Worm (Caenorhabditis elegans) whole organism, young adult: ENCODE results near the gene spp-28.

Source experiments
- B0019.2 ChIP-seq: fragments of 200-800 bp; sonication (Bioruptor generic); conservative IDR thresholded peaks from 2 replicates; pipeline ENCODE4 v1.3.6; 2022; ENCODE audit warnings: missing genetic modification reagents, missing genetic modification characterization, missing compliant biosample characterization
- D2030.7 ChIP-seq: fragments of 200-800 bp; sonication (Bioruptor generic); IDR thresholded peaks from 2 replicates; pipeline ENCODE4 v1.3.6; 2022; ENCODE audit warnings: missing genetic modification reagents, missing genetic modification characterization, missing compliant biosample characterization
- F10E7.11 ChIP-seq: sonication (generic microtip); optimal IDR thresholded peaks from 2 replicates; lab custom pipeline; 2017; ENCODE audit warnings: mild to moderate bottlenecking, missing genetic modification characterization, moderate library complexity, missing compliant biosample characterization
- F23B12.7 ChIP-seq: sonication (generic microtip); optimal IDR thresholded peaks from 2 replicates; lab custom pipeline; 2017; ENCODE audit warnings: missing genetic modification characterization, mild to moderate bottlenecking, missing compliant biosample characterization, antibody characterized with exemption, moderate library complexity; ENCODE audit not compliant: insufficient read depth
- F37B4.10 ChIP-seq: fragments of 200-800 bp; sonication (Bioruptor generic); IDR thresholded peaks from 2 replicates; pipeline ENCODE4 v1.3.6; 2022; ENCODE audit warnings: missing genetic modification characterization, missing compliant biosample characterization
- Y53G8AR.9 ChIP-seq: fragments of 200-800 bp; sonication (Bioruptor generic); conservative IDR thresholded peaks from 2 replicates; pipeline ENCODE4 v1.3.6; 2022; ENCODE audit warnings: missing genetic modification reagents, missing genetic modification characterization, missing compliant biosample characterization
- Y95B8A.8 ChIP-seq: fragments of 200-800 bp; sonication (Bioruptor generic); IDR thresholded peaks from 2 replicates; pipeline ENCODE4 v1.3.6; 2022; ENCODE audit warnings: missing genetic modification reagents, missing genetic modification characterization, missing compliant biosample characterization
- ZK185.1 ChIP-seq: sonication (generic microtip); optimal IDR thresholded peaks from 2 replicates; lab custom pipeline; 2016; ENCODE audit warnings: mild to moderate bottlenecking, missing genetic modification characterization, missing compliant biosample characterization; ENCODE audit not compliant: poor library complexity, severe bottlenecking
- ama-1 ChIP-seq, 3 experiments: fragments of 150-350 bp in 1 of 3; sonication (generic microtip) in 2 of 3; optimal IDR thresholded peaks; 2 replicates each; lab custom pipeline; 2014 to 2018; ENCODE audit warnings: missing biosample characterization in 2 of 3, missing genetic modification characterization in 2 of 3, missing genetic modification reagents in 2 of 3
- athp-1 ChIP-seq: sonication (generic microtip); optimal IDR thresholded peaks from 2 replicates; lab custom pipeline; 2017; ENCODE audit warnings: mild to moderate bottlenecking, missing genetic modification characterization, missing compliant biosample characterization
- attf-6 ChIP-seq: fragments of 200-800 bp; sonication (Bioruptor generic); IDR thresholded peaks from 2 replicates; pipeline ENCODE4 v1.3.6; 2022; ENCODE audit warnings: missing genetic modification reagents, missing genetic modification characterization, missing compliant biosample characterization
- bed-2 ChIP-seq: fragments of 200-800 bp; sonication (Bioruptor generic); IDR thresholded peaks from 2 replicates; pipeline ENCODE4 v1.3.6; 2022; ENCODE audit warnings: missing genetic modification reagents, missing genetic modification characterization, missing compliant biosample characterization
- cebp-2 ChIP-seq: fragments of 200-800 bp; sonication (Bioruptor generic); IDR thresholded peaks from 2 replicates; pipeline ENCODE4 v1.3.6; 2022; ENCODE audit warnings: missing genetic modification characterization, missing compliant biosample characterization
- ceh-100 ChIP-seq: fragments of 200-800 bp; sonication (Bioruptor generic); IDR thresholded peaks from 2 replicates; pipeline ENCODE4 v1.3.6; 2022; ENCODE audit warnings: missing genetic modification reagents, missing genetic modification characterization, missing compliant biosample characterization
- ceh-91 ChIP-seq: fragments of 200-800 bp; sonication (Bioruptor generic); IDR thresholded peaks from 2 replicates; pipeline ENCODE4 v1.3.6; 2022; ENCODE audit warnings: missing genetic modification reagents, missing genetic modification characterization, missing compliant biosample characterization
- die-1 ChIP-seq: sonication (generic microtip); optimal IDR thresholded peaks from 2 replicates; lab custom pipeline; 2016; ENCODE audit warnings: missing genotype, mild to moderate bottlenecking, missing genetic modification characterization, missing compliant biosample characterization
- dox-1 ChIP-seq: fragments of 200-800 bp; sonication (Bioruptor generic); IDR thresholded peaks from 2 replicates; pipeline ENCODE4 v1.3.6; 2022; ENCODE audit warnings: missing genetic modification reagents, missing genetic modification characterization, missing compliant biosample characterization
- dpff-1 ChIP-seq: sonication (generic microtip); optimal IDR thresholded peaks from 2 replicates; lab custom pipeline; 2017; ENCODE audit warnings: mild to moderate bottlenecking, missing genetic modification characterization, missing compliant biosample characterization
- dpl-1 ChIP-seq: fragments of 150-350 bp; optimal IDR thresholded peaks from 2 replicates; lab custom pipeline; 2014; ENCODE audit warnings: missing biosample characterization, missing genetic modification reagents, missing genetic modification characterization
- efl-1 ChIP-seq: fragments of 150-350 bp; optimal IDR thresholded peaks from 2 replicates; lab custom pipeline; 2014; ENCODE audit warnings: missing biosample characterization, missing genetic modification reagents, missing genetic modification characterization
- fkh-3 ChIP-seq: sonication (generic microtip); optimal IDR thresholded peaks from 2 replicates; lab custom pipeline; 2016; ENCODE audit warnings: mild to moderate bottlenecking, missing genetic modification characterization, missing compliant biosample characterization
- him-1 ChIP-seq: sonication (generic microtip); optimal IDR thresholded peaks from 2 replicates; lab custom pipeline; 2016; ENCODE audit warnings: missing genotype, missing genetic modification reagents, missing genetic modification characterization, missing compliant biosample characterization
- hlh-12 ChIP-seq: sonication (generic microtip); optimal IDR thresholded peaks from 2 replicates; lab custom pipeline; 2016; ENCODE audit warnings: missing genetic modification characterization, missing compliant biosample characterization
- hmg-1.2 ChIP-seq: fragments of 200-800 bp; sonication (Bioruptor generic); IDR thresholded peaks from 2 replicates; pipeline ENCODE4 v1.3.6; 2022; ENCODE audit warnings: missing genetic modification reagents, missing genetic modification characterization, missing compliant biosample characterization
- hsf-1 ChIP-seq: fragments of 200-800 bp; sonication (Bioruptor generic); IDR thresholded peaks from 2 replicates; pipeline ENCODE4 v1.3.6; 2022; ENCODE audit warnings: missing genetic modification reagents, missing genetic modification characterization, missing compliant biosample characterization
- lin-54 ChIP-seq: fragments of 200-800 bp; sonication (Bioruptor generic); optimal IDR thresholded peaks from 2 replicates; lab custom pipeline; 2018; ENCODE audit warnings: mild to moderate bottlenecking, missing genetic modification characterization, missing compliant biosample characterization
- lsl-1 ChIP-seq: fragments of 200-800 bp; sonication (Bioruptor generic); optimal IDR thresholded peaks from 2 replicates; lab custom pipeline; 2018; ENCODE audit warnings: mild to moderate bottlenecking, missing genetic modification characterization, moderate library complexity, missing compliant biosample characterization
- lsy-27 ChIP-seq: sonication (generic microtip); optimal IDR thresholded peaks from 2 replicates; lab custom pipeline; 2017; ENCODE audit warnings: missing genetic modification characterization, mild to moderate bottlenecking, missing compliant biosample characterization, antibody characterized with exemption, missing genotype, borderline replicate concordance; ENCODE audit not compliant: insufficient read depth
- madf-3 ChIP-seq: fragments of 200-800 bp; sonication (Bioruptor generic); IDR thresholded peaks from 2 replicates; pipeline ENCODE4 v1.3.6; 2022; ENCODE audit warnings: missing genetic modification reagents, missing genetic modification characterization, missing compliant biosample characterization
- madf-6 ChIP-seq: fragments of 200-800 bp; sonication (Bioruptor generic); IDR thresholded peaks from 2 replicates; pipeline ENCODE4 v1.3.6; 2022; ENCODE audit warnings: missing genetic modification reagents, missing genetic modification characterization, missing compliant biosample characterization
- madf-8 ChIP-seq: fragments of 200-800 bp; sonication (Bioruptor generic); conservative IDR thresholded peaks from 2 replicates; pipeline ENCODE4 v1.3.6; 2022; ENCODE audit warnings: missing genetic modification reagents, missing genetic modification characterization, missing compliant biosample characterization
- mcd-1 ChIP-seq: fragments of 200-800 bp; sonication (Bioruptor generic); IDR thresholded peaks from 2 replicates; pipeline ENCODE4 v1.3.6; 2022; ENCODE audit warnings: missing genetic modification reagents, missing genetic modification characterization, missing compliant biosample characterization
- nfya-1 ChIP-seq: sonication (generic microtip); optimal IDR thresholded peaks from 2 replicates; lab custom pipeline; 2017; ENCODE audit warnings: antibody characterized with exemption, missing compliant biosample characterization, missing genetic modification characterization, borderline replicate concordance; ENCODE audit not compliant: insufficient read depth
- nfyb-1 ChIP-seq: fragments of 200-800 bp; sonication (Bioruptor generic); IDR thresholded peaks from 2 replicates; pipeline ENCODE4 v1.3.6; 2022; ENCODE audit warnings: missing genetic modification reagents, missing genetic modification characterization, missing compliant biosample characterization
- nhr-27 ChIP-seq: fragments of 200-800 bp; sonication (Bioruptor generic); optimal IDR thresholded peaks from 2 replicates; lab custom pipeline; 2018; ENCODE audit warnings: mild to moderate bottlenecking, missing genetic modification characterization, moderate library complexity, missing compliant biosample characterization
- nhr-90 ChIP-seq: sonication (generic microtip); optimal IDR thresholded peaks from 2 replicates; lab custom pipeline; 2016; ENCODE audit warnings: missing genotype, mild to moderate bottlenecking, missing genetic modification characterization, missing compliant biosample characterization
- pbrm-1 ChIP-seq: fragments of 200-800 bp; sonication (Bioruptor generic); IDR thresholded peaks from 2 replicates; pipeline ENCODE4 v1.3.6; 2022; ENCODE audit warnings: missing genetic modification reagents, missing genetic modification characterization, missing compliant biosample characterization
- pha-4 ChIP-seq: fragments of 150-350 bp; sonication (generic microtip); optimal IDR thresholded peaks from 2 replicates; lab custom pipeline; 2014; ENCODE audit warnings: missing biosample characterization, missing genetic modification reagents, missing genetic modification characterization
- rcor-1 ChIP-seq: fragments of 200-800 bp; sonication (Bioruptor generic); IDR thresholded peaks from 2 replicates; pipeline ENCODE4 v1.3.6; 2022; ENCODE audit warnings: missing genetic modification reagents, missing genetic modification characterization, missing compliant biosample characterization
- snpc-3.4 ChIP-seq: sonication (generic microtip); optimal IDR thresholded peaks from 2 replicates; lab custom pipeline; 2017; ENCODE audit warnings: missing genetic modification characterization, mild to moderate bottlenecking, missing compliant biosample characterization, antibody characterized with exemption, moderate library complexity, missing genotype, missing genetic modification reagents
- snpc-4 ChIP-seq, 5 experiments: fragments of 150-350 bp in 1 of 5; sonication (generic microtip) in 4 of 5; optimal IDR thresholded peaks; 2 replicates each; lab custom pipeline; 2014 to 2018; ENCODE audit warnings: missing genetic modification characterization in 5 of 5, missing biosample characterization in 3 of 5, antibody characterized with exemption in 2 of 5, mild to moderate bottlenecking in 2 of 5, missing compliant biosample characterization in 2 of 5, missing genotype in 2 of 5, moderate library complexity in 2 of 5, missing genetic modification reagents in 1 of 5
- sptf-2 ChIP-seq: fragments of 200-800 bp; sonication (Bioruptor generic); optimal IDR thresholded peaks from 2 replicates; lab custom pipeline; 2018; ENCODE audit warnings: mild to moderate bottlenecking, missing genetic modification characterization, missing compliant biosample characterization
- tbp1 ChIP-seq: fragments of 200-800 bp; sonication (Bioruptor generic); optimal IDR thresholded peaks from 2 replicates; lab custom pipeline; 2018; ENCODE audit warnings: mild to moderate bottlenecking, missing genetic modification characterization, missing compliant biosample characterization
- tlf-1 ChIP-seq: fragments of 200-800 bp; sonication (Bioruptor generic); optimal IDR thresholded peaks from 2 replicates; lab custom pipeline; 2018; ENCODE audit warnings: mild to moderate bottlenecking, missing genetic modification characterization, missing compliant biosample characterization
- unc-130 ChIP-seq: sonication (generic microtip); optimal IDR thresholded peaks from 2 replicates; lab custom pipeline; 2016; ENCODE audit warnings: missing genetic modification reagents, missing genetic modification characterization, missing compliant biosample characterization
- xnd-1 ChIP-seq: sonication (generic microtip); optimal IDR thresholded peaks from 2 replicates; lab custom pipeline; 2016; ENCODE audit warnings: missing genotype, missing genetic modification reagents, missing genetic modification characterization, missing compliant biosample characterization
- ztf-26 ChIP-seq: sonication (generic microtip); optimal IDR thresholded peaks from 2 replicates; lab custom pipeline; 2017; ENCODE audit warnings: missing genetic modification characterization, missing compliant biosample characterization

Gene spp-28

ce11 chrIII:4176109-4176596, 14.0 kb downstream of the spp-28 start, which contains the start of the genes hrde-1 and C16C10.13 (continued):
- TF ChIP-seq mcd-1 (peak; percentile 89), lsy-27 (tag; lab: Kevin White, UChicago) (peak; percentile 21), madf-8 (peak; percentile 98), rcor-1 (GFP tag; lab: Robert Waterston, UW) (peak; percentile 80), tbp1 (peak; percentile 49), snpc-3.4 (tag; lab: Kevin White, UChicago) (peak; percentile 91), F10E7.11 (tag; lab: Kevin White, UChicago) (no peak), lin-54 (GFP tag; lab: Kevin White, UChicago) (peak; percentile 88), efl-1 (GFP tag; lab: Kevin White, UChicago) (peak; percentile 97), nhr-90 (no peak), him-1 (tag; lab: Kevin White, UChicago) (peak; percentile 51), athp-1 (tag; lab: Kevin White, UChicago) (peak; percentile 70), D2030.7 (GFP tag; lab: Robert Waterston, UW) (peak; percentile 91), sptf-2 (GFP tag; lab: Kevin White, UChicago) (no peak), die-1 (tag; lab: Kevin White, UChicago) (no peak), B0019.2 (GFP tag; lab: Robert Waterston, UW) (peak; percentile 82), snpc-4 (GFP tag; optimal IDR thresholded peaks at IDR 0.05; lab: Kevin White, UChicago) (no peak), snpc-4 (tag; optimal IDR thresholded peaks at IDR 0.05; lab: Kevin White, UChicago) (peak in 1 of 4 experiments; percentile 56), hmg-1.2 (peak; percentile 23; the same call in 1 of the 2 replicates), nhr-27 (tag; lab: Kevin White, UChicago) (no peak), hlh-12 (tag; lab: Kevin White, UChicago) (no peak), dpl-1 (peak; percentile 80), Y95B8A.8 (peak; percentile 65; the same call in 1 of the 2 replicates), ceh-91 (GFP tag; lab: Robert Waterston, UW) (peak; percentile 95), ama-1 (optimal IDR thresholded peaks at IDR 0.05; lab: Kevin White, UChicago) (no peak), ama-1 (GFP tag; optimal IDR thresholded peaks at IDR 0.05; lab: Kevin White, UChicago) (no peak), pha-4 (tag; lab: Kevin White, UChicago) (no peak), F23B12.7 (peak; percentile 14), attf-6 (GFP tag; lab: Robert Waterston, UW) (0 out of 2 replicates have a peak, but pooled peaks have one; percentile 17), lsl-1 (GFP tag; lab: Kevin White, UChicago) (peak; percentile 91), Y53G8AR.9 (GFP tag; lab: Robert Waterston, UW) (peak; percentile 44; the same call in 1 of the 2 replicates), xnd-1 (tag; lab: Kevin White, UChicago) (peak; percentile 92), dox-1 (peak; percentile 78), nfya-1 (tag; lab: Kevin White, UChicago) (no peak), madf-3 (peak; percentile 87), pbrm-1 (GFP tag; lab: Robert Waterston, UW) (peak; percentile 70), ZK185.1 (no peak), unc-130 (GFP tag; lab: Kevin White, UChicago) (peak; percentile 93), bed-2 (no peak), ztf-26 (tag; lab: Kevin White, UChicago) (no peak), tlf-1 (GFP tag; lab: Kevin White, UChicago) (peak; percentile 79), cebp-2 (GFP tag; lab: Robert Waterston, UW) (no peak), madf-6 (GFP tag; lab: Robert Waterston, UW) (peak; percentile 98), hsf-1 (GFP tag; lab: Robert Waterston, UW) (peak; percentile 99), ceh-100 (GFP tag; lab: Robert Waterston, UW) (no peak), fkh-3 (tag; lab: Kevin White, UChicago) (no peak), F37B4.10 (GFP tag; lab: Robert Waterston, UW) (no peak), nfyb-1 (GFP tag; lab: Robert Waterston, UW) (no peak), dpff-1 (no peak)
